Fruit fly (Drosophila melanogaster) whole organism, embryonic: Measurements from ENCODE around the gene orb.

Experiments used
- Blimp-1 ChIP-seq: fragments of 200-800 bp; sonication (Bioruptor generic); optimal IDR thresholded peaks from 3 replicates; lab custom pipeline; 2018; ENCODE audit warnings: missing biosample characterization, missing genetic modification characterization, mild to moderate bottlenecking, moderate library complexity, missing genetic modification reagents
- Bteb2 ChIP-seq: fragments of 200-800 bp; sonication (Bioruptor generic); optimal IDR thresholded peaks from 2 replicates; lab custom pipeline; 2016; ENCODE audit warnings: missing biosample characterization, missing genetic modification characterization
- C15 ChIP-seq: fragments of 200-800 bp; sonication (Bioruptor generic); IDR thresholded peaks from 3 replicates; pipeline ENCODE4 v1.3.6; 2022; ENCODE audit warnings: missing biosample characterization, missing genetic modification characterization
- CG10209 ChIP-seq: fragments of 200-800 bp; sonication (Bioruptor generic); optimal IDR thresholded peaks from 3 replicates; lab custom pipeline; 2017; ENCODE audit warnings: missing biosample characterization, mild to moderate bottlenecking, missing genetic modification characterization, missing genetic modification reagents
- CG1024 ChIP-seq: fragments of 200-800 bp; sonication (Bioruptor generic); IDR thresholded peaks from 2 replicates; pipeline ENCODE4 v1.3.6; 2022; ENCODE audit warnings: missing biosample characterization, missing genetic modification characterization
- CG10366 ChIP-seq: fragments of 200-800 bp; sonication (Bioruptor generic); IDR thresholded peaks from 2 replicates; pipeline ENCODE4 v1.3.6; 2022; ENCODE audit warnings: missing biosample characterization, missing genetic modification characterization
- CG12769 ChIP-seq: fragments of 200-800 bp; sonication (Bioruptor generic); optimal IDR thresholded peaks from 2 replicates; lab custom pipeline; 2019; ENCODE audit warnings: missing biosample characterization, mild to moderate bottlenecking, missing genetic modification characterization, moderate library complexity
- CG13123 ChIP-seq: fragments of 200-800 bp; sonication (Bioruptor generic); optimal IDR thresholded peaks from 2 replicates; lab custom pipeline; 2016; ENCODE audit warnings: missing biosample characterization, missing genetic modification characterization
- CG15011 ChIP-seq: fragments of 200-800 bp; sonication (Bioruptor generic); optimal IDR thresholded peaks from 3 replicates; lab custom pipeline; 2018; ENCODE audit warnings: missing biosample characterization, mild to moderate bottlenecking, missing genetic modification characterization
- CG1529 ChIP-seq: fragments of 200-800 bp; sonication (Bioruptor generic); optimal IDR thresholded peaks from 3 replicates; lab custom pipeline; 2018; ENCODE audit warnings: missing biosample characterization, missing genetic modification characterization
- CG15479 ChIP-seq: fragments of 200-800 bp; sonication (Bioruptor generic); optimal IDR thresholded peaks from 3 replicates; lab custom pipeline; 2019; ENCODE audit warnings: missing biosample characterization, mild to moderate bottlenecking, missing genetic modification characterization, moderate library complexity
- CG17612 ChIP-seq: fragments of 200-800 bp; sonication (Bioruptor generic); IDR thresholded peaks from 2 replicates; pipeline ENCODE4 v1.3.6; 2022; ENCODE audit warnings: missing biosample characterization, missing genetic modification characterization
- CG2120 ChIP-seq: fragments of 200-800 bp; sonication (Bioruptor generic); optimal IDR thresholded peaks from 3 replicates; lab custom pipeline; 2016; ENCODE audit warnings: missing biosample characterization, missing genetic modification characterization
- CG30020 ChIP-seq: fragments of 200-800 bp; optimal IDR thresholded peaks from 2 replicates; lab custom pipeline; 2019; ENCODE audit warnings: missing biosample characterization, mild to moderate bottlenecking, missing genetic modification characterization, moderate library complexity
- CG3726 ChIP-seq: fragments of 200-800 bp; sonication (Bioruptor generic); IDR thresholded peaks from 3 replicates; pipeline ENCODE4, ENCODE4 v1.3.6; 2022; ENCODE audit warnings: missing biosample characterization, missing genetic modification characterization
- CG4360 ChIP-seq: fragments of 200-800 bp; sonication (Bioruptor generic); IDR thresholded peaks from 2 replicates; pipeline ENCODE4 v1.3.6; 2022; ENCODE audit warnings: missing biosample characterization, missing genetic modification characterization
- CG7372 ChIP-seq: fragments of 200-800 bp; sonication (Bioruptor generic); IDR thresholded peaks from 2 replicates; pipeline ENCODE4 v1.3.6; 2022; ENCODE audit warnings: missing biosample characterization, missing genetic modification characterization
- CG7556 ChIP-seq: fragments of 200-800 bp; sonication (Bioruptor generic); optimal IDR thresholded peaks from 2 replicates; lab custom pipeline; 2017; ENCODE audit warnings: missing biosample characterization, mild to moderate bottlenecking, missing genetic modification characterization
- Chrac-16 ChIP-seq: fragments of 200-800 bp; sonication (Bioruptor generic); optimal IDR thresholded peaks from 3 replicates; lab custom pipeline; 2016; ENCODE audit warnings: missing biosample characterization, missing genetic modification characterization
- CoRest ChIP-seq: fragments of 200-800 bp; sonication (Bioruptor generic); optimal IDR thresholded peaks from 3 replicates; lab custom pipeline; 2018; ENCODE audit warnings: missing biosample characterization, mild to moderate bottlenecking, missing genetic modification characterization, moderate library complexity
- D19B ChIP-seq: fragments of 200-800 bp; sonication (Bioruptor generic); optimal IDR thresholded peaks from 2 replicates; lab custom pipeline; 2017; ENCODE audit warnings: missing biosample characterization, mild to moderate bottlenecking, missing genetic modification characterization
- Eip74EF ChIP-seq, 2 experiments: fragments of 200-800 bp in 1 of 2; fragments of >200 bp in 1 of 2; sonication (Bioruptor generic) in 1 of 2; optimal IDR thresholded peaks; 2 replicates each; lab custom pipeline; 2017 to 2019; ENCODE audit warnings: missing biosample characterization in 2 of 2, missing genetic modification characterization in 2 of 2, mild to moderate bottlenecking in 1 of 2, moderate library complexity in 1 of 2
- Hr3 ChIP-seq: fragments of 200-800 bp; sonication (Bioruptor generic); optimal IDR thresholded peaks from 3 replicates; lab custom pipeline; 2016; ENCODE audit warnings: missing biosample characterization, missing genetic modification characterization
- Lhr ChIP-seq: fragments of 200-800 bp; sonication (Bioruptor generic); optimal IDR thresholded peaks from 3 replicates; lab custom pipeline; 2017; ENCODE audit warnings: mild to moderate bottlenecking, missing biosample characterization, missing genetic modification reagents, missing genetic modification characterization
- MBD-R2 ChIP-seq: fragments of 200-800 bp; sonication (Bioruptor generic); IDR thresholded peaks from 2 replicates; pipeline ENCODE4 v1.3.6; 2022; ENCODE audit warnings: missing biosample characterization, missing genetic modification characterization
- Scr ChIP-seq: fragments of 200-800 bp; sonication (Bioruptor generic); IDR thresholded peaks from 2 replicates; pipeline ENCODE4 v1.3.6; 2022; ENCODE audit warnings: missing biosample characterization, missing genetic modification characterization; ENCODE audit not compliant: partially characterized antibody
- Stat92E ChIP-seq, 3 experiments: fragments of >200 bp in 2 of 3; fragments of 200-800 bp in 1 of 3; sonication (Bioruptor generic) in 1 of 3; optimal IDR thresholded peaks; 2 replicates each; lab custom pipeline; 2017 to 2019; ENCODE audit warnings: missing biosample characterization in 3 of 3, missing genetic modification characterization in 3 of 3, mild to moderate bottlenecking in 1 of 3, moderate library complexity in 1 of 3
- Usf ChIP-seq: fragments of 200-800 bp; sonication (Bioruptor generic); optimal IDR thresholded peaks from 2 replicates; lab custom pipeline; 2017; ENCODE audit warnings: missing genotype, missing biosample characterization, missing genetic modification characterization
- Xrp1 ChIP-seq: fragments of 200-800 bp; sonication (Bioruptor generic); IDR thresholded peaks from 2 replicates; pipeline ENCODE4 v1.3.6; 2022; ENCODE audit warnings: missing biosample characterization, missing genetic modification characterization
- abd-A ChIP-seq: fragments of 200-800 bp; sonication (Bioruptor generic); optimal IDR thresholded peaks from 3 replicates; lab custom pipeline; 2019; ENCODE audit warnings: missing biosample characterization, mild to moderate bottlenecking, missing genetic modification characterization, moderate library complexity
- aop ChIP-seq: fragments of 200-800 bp; sonication (Bioruptor generic); IDR thresholded peaks from 2 replicates; pipeline ENCODE4 v1.3.6; 2022; ENCODE audit warnings: missing biosample characterization, missing genetic modification characterization
- ase ChIP-seq: fragments of 200-800 bp; sonication (Bioruptor generic); IDR thresholded peaks from 3 replicates; pipeline ENCODE4 v1.3.6; 2022; ENCODE audit warnings: missing biosample characterization, missing genetic modification characterization
- chinmo ChIP-seq: fragments of 200-800 bp; sonication (Bioruptor generic); IDR thresholded peaks from 4 replicates; pipeline ENCODE4 v1.3.6; 2022; ENCODE audit warnings: missing biosample characterization, missing genetic modification characterization; ENCODE audit not compliant: partially characterized antibody
- danr ChIP-seq: fragments of 200-800 bp; sonication (Bioruptor generic); IDR thresholded peaks from 2 replicates; pipeline ENCODE4 v1.3.6; 2022; ENCODE audit warnings: missing biosample characterization, missing genetic modification characterization
- exex ChIP-seq: fragments of 200-800 bp; sonication (Bioruptor generic); optimal IDR thresholded peaks from 4 replicates; lab custom pipeline; 2018; ENCODE audit warnings: missing biosample characterization, mild to moderate bottlenecking, missing genetic modification characterization, moderate library complexity
- mam ChIP-seq: fragments of 200-800 bp; sonication (Bioruptor generic); optimal IDR thresholded peaks from 3 replicates; lab custom pipeline; 2016; ENCODE audit warnings: missing biosample characterization, missing genetic modification characterization
- nerfin-1 ChIP-seq: fragments of 200-800 bp; sonication (Bioruptor generic); optimal IDR thresholded peaks from 3 replicates; lab custom pipeline; 2019; ENCODE audit warnings: missing biosample characterization, mild to moderate bottlenecking, missing genetic modification characterization, moderate library complexity
- odd ChIP-seq: fragments of 200-800 bp; sonication (Bioruptor generic); optimal IDR thresholded peaks from 2 replicates; lab custom pipeline; 2017; ENCODE audit warnings: missing biosample characterization, mild to moderate bottlenecking, missing genetic modification characterization
- onecut ChIP-seq: fragments of 200-800 bp; sonication (Bioruptor generic); IDR thresholded peaks from 2 replicates; pipeline ENCODE4 v1.3.6; 2022; ENCODE audit warnings: missing biosample characterization, missing genetic modification characterization
- pros ChIP-seq: fragments of 200-800 bp; sonication (Bioruptor generic); optimal IDR thresholded peaks from 3 replicates; lab custom pipeline; 2019; ENCODE audit warnings: missing biosample characterization, mild to moderate bottlenecking, missing genetic modification characterization, moderate library complexity
- sc ChIP-seq, 3 experiments: fragments of >200 bp in 2 of 3; fragments of 200-800 bp in 1 of 3; sonication (Bioruptor generic) in 1 of 3; optimal IDR thresholded peaks; 2 replicates in 2 of 3; 3 replicates in 1 of 3; lab custom pipeline; 2017; ENCODE audit warnings: mild to moderate bottlenecking in 1 of 3, missing biosample characterization in 1 of 3, missing genetic modification characterization in 1 of 3, missing genetic modification reagents in 1 of 3
- sens-2 ChIP-seq: fragments of 200-800 bp; sonication (Bioruptor generic); IDR thresholded peaks from 2 replicates; pipeline ENCODE4 v1.3.6; 2022; ENCODE audit warnings: missing biosample characterization, missing genetic modification characterization
- slp2 ChIP-seq: fragments of 200-800 bp; sonication (Bioruptor generic); optimal IDR thresholded peaks from 2 replicates; lab custom pipeline; 2016; ENCODE audit warnings: missing biosample characterization, missing genetic modification characterization
- so ChIP-seq: fragments of 200-800 bp; sonication (Bioruptor generic); IDR thresholded peaks from 3 replicates; pipeline ENCODE4 v1.3.6; 2022; ENCODE audit warnings: missing biosample characterization, missing genetic modification characterization
- tio ChIP-seq: fragments of 200-800 bp; sonication (Bioruptor generic); optimal IDR thresholded peaks from 2 replicates; lab custom pipeline; 2017; ENCODE audit warnings: missing biosample characterization, missing genetic modification characterization, inconsistent platforms
- tll ChIP-seq, 2 experiments: fragments of 200-800 bp in 1 of 2; fragments of >200 bp in 1 of 2; sonication (Bioruptor generic) in 1 of 2; optimal IDR thresholded peaks; 2 replicates each; lab custom pipeline; 2017 to 2019; ENCODE audit warnings: missing biosample characterization in 2 of 2, missing genetic modification characterization in 2 of 2, mild to moderate bottlenecking in 1 of 2, moderate library complexity in 1 of 2
- ttk ChIP-seq: fragments of 200-800 bp; sonication (Bioruptor generic); IDR thresholded peaks from 2 replicates; pipeline ENCODE4 v2.1.2; 2022; ENCODE audit warnings: missing biosample characterization, missing genetic modification characterization
- unc-4 ChIP-seq: fragments of 200-800 bp; sonication (Bioruptor generic); IDR thresholded peaks from 2 replicates; pipeline ENCODE4 v1.3.6; 2022; ENCODE audit warnings: missing biosample characterization, missing genetic modification characterization; ENCODE audit not compliant: partially characterized antibody
- vnd ChIP-seq: fragments of 200-800 bp; sonication (Bioruptor generic); IDR thresholded peaks from 3 replicates; pipeline ENCODE4 v1.3.6; 2022; ENCODE audit warnings: missing biosample characterization, missing genetic modification characterization; ENCODE audit not compliant: partially characterized antibody
- wek ChIP-seq: fragments of 200-800 bp; sonication (Bioruptor generic); optimal IDR thresholded peaks from 3 replicates; lab custom pipeline; 2018; ENCODE audit warnings: missing biosample characterization, mild to moderate bottlenecking, missing genetic modification characterization, moderate library complexity

The orb gene

dm6 chr3R:23315221-23315620 is 34.6 kb upstream of the orb start (continued):
- TF ChIP-seq tll (GFP tag; optimal IDR thresholded peaks at IDR 0.05; lab: Kevin White, UChicago) (peak in 1 of 2 experiments; percentile 90), danr (no peak), Eip74EF (GFP tag; optimal IDR thresholded peaks at IDR 0.05; lab: Kevin White, UChicago) (no peak), CG15011 (no peak), unc-4 (GFP tag; lab: Robert Waterston, UW) (no peak), CG13123 (no peak), CG12769 (tag; lab: Kevin White, UChicago) (no peak), chinmo (GFP tag; lab: Robert Waterston, UW) (peak; percentile 50; the same call in 1 of the 4 replicates), slp2 (GFP tag; lab: Kevin White, UChicago) (no peak), abd-A (peak; percentile 4), exex (peak; percentile 44), CG3726 (GFP tag; lab: Robert Waterston, UW) (no peak), vnd (no peak), Xrp1 (no peak), CG1529 (no peak), aop (GFP tag; lab: Robert Waterston, UW) (peak; percentile 82), Chrac-16 (no peak), C15 (GFP tag; lab: Robert Waterston, UW) (no peak), so (GFP tag; lab: Robert Waterston, UW) (no peak), mam (GFP tag; lab: Kevin White, UChicago) (no peak), CG1024 (GFP tag; lab: Robert Waterston, UW) (no peak), sc (optimal IDR thresholded peaks at IDR 0.05; lab: Kevin White, UChicago) (no peak), sc (GFP tag; optimal IDR thresholded peaks at IDR 0.05; lab: Kevin White, UChicago) (no peak), wek (GFP tag; lab: Kevin White, UChicago) (no peak), tio (GFP tag; lab: Kevin White, UChicago) (no peak), CG17612 (no peak), CG4360 (peak; percentile 98), CG7372 (GFP tag; lab: Robert Waterston, UW) (no peak), onecut (GFP tag; lab: Robert Waterston, UW) (no peak), CG10366 (GFP tag; lab: Robert Waterston, UW) (no peak), Blimp-1 (GFP tag; lab: Kevin White, UChicago) (no peak), CG15479 (GFP tag; lab: Kevin White, UChicago) (peak; percentile 86), CG7556 (GFP tag; lab: Kevin White, UChicago) (no peak), CoRest (tag; lab: Kevin White, UChicago) (no peak), CG10209 (GFP tag; lab: Kevin White, UChicago) (no peak), Scr (GFP tag; lab: Robert Waterston, UW) (no peak), nerfin-1 (no peak), odd (GFP tag; lab: Kevin White, UChicago) (peak; percentile 21), D19B (GFP tag; lab: Kevin White, UChicago) (no peak), Lhr (GFP tag; lab: Kevin White, UChicago) (no peak), ase (GFP tag; lab: Robert Waterston, UW) (no peak), CG2120 (GFP tag; lab: Kevin White, UChicago) (no peak), pros (GFP tag; lab: Kevin White, UChicago) (peak; percentile 75), CG30020 (tag; lab: Kevin White, UChicago) (no peak), Stat92E (GFP tag; optimal IDR thresholded peaks at IDR 0.05; lab: Kevin White, UChicago) (no peak), Bteb2 (GFP tag; lab: Kevin White, UChicago) (no peak), MBD-R2 (GFP tag; lab: Robert Waterston, UW) (no peak), sens-2 (GFP tag; lab: Robert Waterston, UW) (no peak), ttk (no peak), Hr3 (GFP tag; lab: Kevin White, UChicago) (no peak), Usf (GFP tag; lab: Kevin White, UChicago) (no peak)
